Worm (Caenorhabditis elegans): ENCODE results near the gene cah-4.

DNA sequence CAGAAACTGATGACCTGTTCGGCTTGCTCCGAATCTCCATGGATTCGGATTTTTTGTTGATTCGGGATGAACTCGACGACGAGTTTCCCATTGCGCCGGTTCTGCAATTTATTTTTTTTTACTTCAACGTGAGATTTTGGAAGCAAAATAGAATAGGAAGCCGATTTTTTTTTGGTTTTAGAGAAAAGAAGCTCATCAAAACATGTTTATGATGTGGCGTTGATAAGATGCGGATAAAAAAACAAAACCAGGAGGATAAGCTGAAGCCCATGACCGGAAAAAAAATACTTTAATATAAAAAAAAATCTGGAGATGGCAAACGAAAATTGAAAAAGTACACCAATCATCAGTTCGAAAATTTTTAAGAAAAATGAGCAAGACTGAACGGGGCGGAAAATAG, 13.7 kb downstream of the cah-4 start, which contains the start of gene glb-20:
- TF ChIP-seq him-1 (tag; optimal IDR thresholded peaks at IDR 0.05): no peak
- TF ChIP-seq W03F9.2 (tag; optimal IDR thresholded peaks at IDR 0.05): no peak
